Fruit fly (Drosophila melanogaster) S2 (cell line): ENCODE results near the gene PIG-P.

Experiments
- CG8478 ChIP-seq: fragments of >200 bp; optimal IDR thresholded peaks from 2 replicates; lab custom pipeline; 2018
- CTCF ChIP-seq, 2 experiments: fragments of >200 bp; optimal IDR thresholded peaks; 2 replicates each; lab custom pipeline; 2018

DNA sequence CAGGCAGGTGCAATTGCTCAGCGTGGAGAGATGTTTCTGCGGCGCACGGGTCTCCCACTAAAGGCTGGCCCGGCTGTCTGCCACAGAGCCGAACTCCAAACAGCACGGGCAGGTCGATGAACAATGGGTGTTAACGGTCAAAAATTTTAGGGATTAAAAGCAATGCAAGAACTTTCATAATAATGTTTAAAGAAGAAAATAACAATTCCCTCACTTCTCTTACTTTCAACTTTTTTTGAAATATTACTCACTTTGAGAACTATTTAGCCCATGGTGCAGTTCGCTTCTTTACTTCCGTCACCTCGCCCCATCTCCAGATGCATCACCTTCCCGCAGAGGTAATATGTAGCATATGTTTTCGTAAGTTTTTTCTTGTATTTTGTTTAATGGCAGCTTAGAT is 14.5 kb upstream of the PIG-P start:
- TF ChIP-seq CG8478 (lab: Kevin White, UChicago) (no peak), CTCF (optimal IDR thresholded peaks at IDR 0.05; lab: Kevin White, UChicago) (no peak)
